Worm (Caenorhabditis elegans): ENCODE measurements around the gene egl-45.

Gene egl-45

ce11 chrIII:7858407-7859029, 30.1 kb upstream of the egl-45 start, which contains the start of the genes coq-5 and ufm-1:
Gene coq-5, minus strand, starts transcription at chrIII:7858457.
Gene ufm-1, plus strand, starts transcription at chrIII:7858979.
- no peak for TF ChIP-seq ceh-24 (tag; optimal IDR thresholded peaks at IDR 0.05)
- TF ChIP-seq pha-4 (tag; optimal IDR thresholded peaks at IDR 0.05): no peak
- TF ChIP-seq madf-2 (tag; optimal IDR thresholded peaks at IDR 0.05): no peak
- TF ChIP-seq odd-2 (tag; optimal IDR thresholded peaks at IDR 0.05): no peak
- no peak for TF ChIP-seq ceh-34 (tag; optimal IDR thresholded peaks at IDR 0.05)
- no peak for TF ChIP-seq ceh-18 (tag; optimal IDR thresholded peaks at IDR 0.05)
- no peak for TF ChIP-seq npax-4 (tag; optimal IDR thresholded peaks at IDR 0.05)
- no peak for TF ChIP-seq T23F11.4 (GFP tag; optimal IDR thresholded peaks at IDR 0.05)
- TF ChIP-seq sox-2 (GFP tag; IDR thresholded peaks at IDR 0.05): no peak
- peak; percentile 14 for TF ChIP-seq ceh-14 (tag; optimal IDR thresholded peaks at IDR 0.05)
- TF ChIP-seq zip-5 (tag; optimal IDR thresholded peaks at IDR 0.05): peak; percentile 47
- TF ChIP-seq ceh-9 (tag; optimal IDR thresholded peaks at IDR 0.05): no peak
- TF ChIP-seq unc-86 (tag; optimal IDR thresholded peaks at IDR 0.05): no peak
- TF ChIP-seq nhr-232 (tag; optimal IDR thresholded peaks at IDR 0.05): no peak
- TF ChIP-seq pha-2 (tag; optimal IDR thresholded peaks at IDR 0.05): no peak
- peak; percentile 73 for TF ChIP-seq C08G9.2 (tag; optimal IDR thresholded peaks at IDR 0.05)
- no peak for TF ChIP-seq ceh-6 (GFP tag; optimal IDR thresholded peaks at IDR 0.05)
- TF ChIP-seq nfya-1 (tag; optimal IDR thresholded peaks at IDR 0.05): no peak
- no peak for TF ChIP-seq dve-1 (tag; optimal IDR thresholded peaks at IDR 0.05)
- no peak for TF ChIP-seq K09A11.1 (tag; optimal IDR thresholded peaks at IDR 0.05; ENCODE audit: insufficient read depth)
- no peak for TF ChIP-seq mec-3 (tag; optimal IDR thresholded peaks at IDR 0.05; ENCODE audit: borderline replicate concordance)
- TF ChIP-seq pat-9 (tag; optimal IDR thresholded peaks at IDR 0.05): no peak
- TF ChIP-seq ceh-30 (tag; optimal IDR thresholded peaks at IDR 0.05): no peak
- TF ChIP-seq ttx-3 (tag; optimal IDR thresholded peaks at IDR 0.05): no peak
- no peak for TF ChIP-seq unc-55 (GFP tag; optimal IDR thresholded peaks at IDR 0.05)
- TF ChIP-seq syd-9 (tag; optimal IDR thresholded peaks at IDR 0.05): no peak
- peak; percentile 33 for TF ChIP-seq pqm-1 (tag; optimal IDR thresholded peaks at IDR 0.05)
- TF ChIP-seq C38D4.7 (GFP tag; optimal IDR thresholded peaks at IDR 0.05): no peak
- no peak for TF ChIP-seq lim-6 (tag; optimal IDR thresholded peaks at IDR 0.05)
- TF ChIP-seq ets-4 (tag; optimal IDR thresholded peaks at IDR 0.05): peak; percentile 49
- no peak for TF ChIP-seq fkh-10 (GFP tag; optimal IDR thresholded peaks at IDR 0.05)
- TF ChIP-seq tbx-2 (tag; optimal IDR thresholded peaks at IDR 0.05): peak; percentile 14
- TF ChIP-seq fax-1 (tag; optimal IDR thresholded peaks at IDR 0.05): peak; percentile 0
- peak; percentile 69 for TF ChIP-seq ceh-2 (tag; optimal IDR thresholded peaks at IDR 0.05)
- TF ChIP-seq hlh-6 (tag; optimal IDR thresholded peaks at IDR 0.05): no peak
- TF ChIP-seq pag-3 (tag; optimal IDR thresholded peaks at IDR 0.05; ENCODE audit: borderline replicate concordance): no peak
- TF ChIP-seq elt-4 (tag; optimal IDR thresholded peaks at IDR 0.05): no peak
- TF ChIP-seq pax-1 (tag; optimal IDR thresholded peaks at IDR 0.05): no peak
- no peak for TF ChIP-seq ahr-1 (tag; optimal IDR thresholded peaks at IDR 0.05)
- no peak for TF ChIP-seq ceh-45 (GFP tag; IDR thresholded peaks at IDR 0.05)
- TF ChIP-seq ref-2 (tag; optimal IDR thresholded peaks at IDR 0.05): no peak
- TF ChIP-seq ceh-19 (GFP tag; optimal IDR thresholded peaks at IDR 0.05): no peak
- TF ChIP-seq unc-3 (GFP tag; conservative IDR thresholded peaks at IDR 0.05): no peak
- TF ChIP-seq unc-3 (tag; optimal IDR thresholded peaks at IDR 0.05): no peak
- TF ChIP-seq sox-4 (tag; optimal IDR thresholded peaks at IDR 0.05): no peak
- TF ChIP-seq F13H6.1 (tag; optimal IDR thresholded peaks at IDR 0.05): no peak
- no peak for TF ChIP-seq pros-1 (tag; optimal IDR thresholded peaks at IDR 0.05)
- TF ChIP-seq Y22D7AL.16 (tag; optimal IDR thresholded peaks at IDR 0.05): no peak
- no peak for TF ChIP-seq gmeb-2 (tag; optimal IDR thresholded peaks at IDR 0.05)
- TF ChIP-seq dmd-4 (tag; optimal IDR thresholded peaks at IDR 0.05; ENCODE audit: borderline replicate concordance): no peak
- TF ChIP-seq ztf-16 (tag; optimal IDR thresholded peaks at IDR 0.05): no peak
- TF ChIP-seq rnt-1 (tag; optimal IDR thresholded peaks at IDR 0.05): no peak
- TF ChIP-seq hlh-30 (tag; optimal IDR thresholded peaks at IDR 0.05; ENCODE audit: insufficient read depth): no peak
